Worm (Caenorhabditis elegans) whole organism, mixed stage, embryonic: Measurements from ENCODE around the gene C33F10.12.

ENCODE experiments used
- ceh-43 ChIP-seq: fragments of 200-800 bp; sonication (Bioruptor generic); optimal IDR thresholded peaks from 2 replicates; lab custom pipeline; 2018; ENCODE audit warnings: mild to moderate bottlenecking, missing genetic modification characterization, moderate library complexity, missing compliant biosample characterization
- lin-13 ChIP-seq: fragments of 150-350 bp; optimal IDR thresholded peaks from 2 replicates; lab custom pipeline; 2014; ENCODE audit warnings: missing biosample characterization, missing genetic modification characterization
- mab-5 ChIP-seq: fragments of 150-350 bp; optimal IDR thresholded peaks from 2 replicates; lab custom pipeline; 2014; ENCODE audit warnings: missing biosample characterization, missing genetic modification characterization
- mep-1 ChIP-seq: fragments of 150-350 bp; optimal IDR thresholded peaks from 2 replicates; lab custom pipeline; 2017; ENCODE audit warnings: missing biosample characterization, missing genetic modification reagents, missing genetic modification characterization, inconsistent platforms
- nhr-12 ChIP-seq: fragments of 150-350 bp; optimal IDR thresholded peaks from 2 replicates; lab custom pipeline; 2014; ENCODE audit warnings: missing biosample characterization, missing genetic modification characterization
- nhr-28 ChIP-seq: fragments of 150-350 bp; optimal IDR thresholded peaks from 2 replicates; lab custom pipeline; 2014; ENCODE audit warnings: missing biosample characterization, missing genetic modification characterization
- nhr-76 ChIP-seq: sonication (generic microtip); optimal IDR thresholded peaks from 2 replicates; lab custom pipeline; 2017; ENCODE audit warnings: missing biosample characterization, missing genetic modification characterization
- ztf-11 ChIP-seq: fragments of 150-350 bp; optimal IDR thresholded peaks from 2 replicates; lab custom pipeline; 2014; ENCODE audit warnings: missing biosample characterization, missing genetic modification characterization

ce11 chrII:4854761-4855160, 17.2 kb upstream of the C33F10.12 start:
- no peak for TF ChIP-seq mab-5 (tag; lab: Kevin White, UChicago)
- TF ChIP-seq ceh-43 (GFP tag; lab: Kevin White, UChicago) = no peak
- TF ChIP-seq nhr-12 (tag; lab: Kevin White, UChicago) = no peak
- TF ChIP-seq ztf-11 = no peak
- no peak for TF ChIP-seq lin-13 (tag; lab: Kevin White, UChicago)
- no peak for TF ChIP-seq nhr-76 (tag; lab: Kevin White, UChicago)
- no peak for TF ChIP-seq mep-1 (tag; lab: Kevin White, UChicago)
- TF ChIP-seq nhr-28 (tag; lab: Kevin White, UChicago) = no peak
